Worm (Caenorhabditis elegans) whole organism, young adult: Measurements from ENCODE around the gene K08F8.15.
A peak's percentile ranks its signal among the peaks of the same experiment; 100 is the strongest.

Experiments used
- C06A6.2 ChIP-seq: fragments of 200-800 bp; sonication (Bioruptor generic); conservative IDR thresholded peaks from 2 replicates; pipeline ENCODE4 v1.3.6; 2022; ENCODE audit warnings: missing genetic modification characterization, missing compliant biosample characterization
- F23B12.7 ChIP-seq: sonication (generic microtip); optimal IDR thresholded peaks from 2 replicates; lab custom pipeline; 2017; ENCODE audit warnings: missing genetic modification characterization, mild to moderate bottlenecking, missing compliant biosample characterization, antibody characterized with exemption, moderate library complexity; ENCODE audit not compliant: insufficient read depth
- F39B2.1 ChIP-seq: fragments of 200-800 bp; sonication (Bioruptor generic); IDR thresholded peaks from 2 replicates; pipeline ENCODE4 v1.3.6; 2022; ENCODE audit warnings: missing genetic modification reagents, missing genetic modification characterization, missing compliant biosample characterization
- F57C9.4 ChIP-seq: sonication (generic microtip); optimal IDR thresholded peaks from 2 replicates; lab custom pipeline; 2017; ENCODE audit warnings: mild to moderate bottlenecking, missing genetic modification characterization, missing compliant biosample characterization
- K12H6.12 ChIP-seq: fragments of 200-800 bp; sonication (Bioruptor generic); optimal IDR thresholded peaks from 2 replicates; lab custom pipeline; 2018; ENCODE audit warnings: mild to moderate bottlenecking, missing genetic modification characterization, missing compliant biosample characterization
- Y53G8AR.9 ChIP-seq: fragments of 200-800 bp; sonication (Bioruptor generic); conservative IDR thresholded peaks from 2 replicates; pipeline ENCODE4 v1.3.6; 2022; ENCODE audit warnings: missing genetic modification reagents, missing genetic modification characterization, missing compliant biosample characterization
- Y67H2A.10 ChIP-seq: fragments of 200-800 bp; sonication (Bioruptor generic); conservative IDR thresholded peaks from 2 replicates; pipeline ENCODE4 v1.3.6; 2022; ENCODE audit warnings: missing genetic modification reagents, missing genetic modification characterization, missing compliant biosample characterization
- ZK185.1 ChIP-seq: sonication (generic microtip); optimal IDR thresholded peaks from 2 replicates; lab custom pipeline; 2016; ENCODE audit warnings: mild to moderate bottlenecking, missing genetic modification characterization, missing compliant biosample characterization; ENCODE audit not compliant: poor library complexity, severe bottlenecking
- aptf-2 ChIP-seq: fragments of 200-800 bp; sonication (Bioruptor generic); conservative IDR thresholded peaks from 2 replicates; pipeline ENCODE4 v1.3.6; 2022; ENCODE audit warnings: missing genetic modification reagents, missing genetic modification characterization, missing compliant biosample characterization
- atf-7 ChIP-seq: sonication (generic microtip); optimal IDR thresholded peaks from 2 replicates; lab custom pipeline; 2017; ENCODE audit warnings: mild to moderate bottlenecking, missing genetic modification characterization, missing compliant biosample characterization
- attf-5 ChIP-seq: fragments of 200-800 bp; sonication (Bioruptor generic); optimal IDR thresholded peaks from 2 replicates; lab custom pipeline; 2018; ENCODE audit warnings: mild to moderate bottlenecking, missing genetic modification characterization, missing compliant biosample characterization
- bed-2 ChIP-seq: fragments of 200-800 bp; sonication (Bioruptor generic); IDR thresholded peaks from 2 replicates; pipeline ENCODE4 v1.3.6; 2022; ENCODE audit warnings: missing genetic modification reagents, missing genetic modification characterization, missing compliant biosample characterization
- cebp-2 ChIP-seq: fragments of 200-800 bp; sonication (Bioruptor generic); IDR thresholded peaks from 2 replicates; pipeline ENCODE4 v1.3.6; 2022; ENCODE audit warnings: missing genetic modification characterization, missing compliant biosample characterization
- ceh-27 ChIP-seq: fragments of 200-800 bp; sonication (Bioruptor generic); optimal IDR thresholded peaks from 2 replicates; lab custom pipeline; 2018; ENCODE audit warnings: mild to moderate bottlenecking, missing genetic modification characterization, moderate library complexity, missing compliant biosample characterization
- chd-7 ChIP-seq: sonication (generic microtip); optimal IDR thresholded peaks from 2 replicates; lab custom pipeline; 2016; ENCODE audit warnings: mild to moderate bottlenecking, missing genetic modification characterization, moderate library complexity, missing compliant biosample characterization
- dpl-1 ChIP-seq: fragments of 150-350 bp; optimal IDR thresholded peaks from 2 replicates; lab custom pipeline; 2014; ENCODE audit warnings: missing biosample characterization, missing genetic modification reagents, missing genetic modification characterization
- egl-18 ChIP-seq: fragments of 200-800 bp; sonication (Bioruptor generic); IDR thresholded peaks from 2 replicates; pipeline ENCODE4 v1.3.6; 2022; ENCODE audit warnings: missing genetic modification reagents, missing genetic modification characterization, missing compliant biosample characterization
- egrh-3 ChIP-seq: fragments of 200-800 bp; sonication (Bioruptor generic); IDR thresholded peaks from 2 replicates; pipeline ENCODE4 v1.3.6; 2022; ENCODE audit warnings: missing genetic modification reagents, missing genetic modification characterization, missing compliant biosample characterization
- fkh-3 ChIP-seq: sonication (generic microtip); optimal IDR thresholded peaks from 2 replicates; lab custom pipeline; 2016; ENCODE audit warnings: mild to moderate bottlenecking, missing genetic modification characterization, missing compliant biosample characterization
- hlh-12 ChIP-seq: sonication (generic microtip); optimal IDR thresholded peaks from 2 replicates; lab custom pipeline; 2016; ENCODE audit warnings: missing genetic modification characterization, missing compliant biosample characterization
- hmg-20 ChIP-seq: fragments of 200-800 bp; sonication (Bioruptor generic); IDR thresholded peaks from 2 replicates; pipeline ENCODE4 v1.3.6; 2022; ENCODE audit warnings: missing genetic modification reagents, missing genetic modification characterization, missing compliant biosample characterization
- lin-40 ChIP-seq: sonication (generic microtip); optimal IDR thresholded peaks from 2 replicates; lab custom pipeline; 2016; ENCODE audit warnings: missing genetic modification characterization, mild to moderate bottlenecking, missing compliant biosample characterization, missing genotype, missing genetic modification reagents
- lsy-27 ChIP-seq: sonication (generic microtip); optimal IDR thresholded peaks from 2 replicates; lab custom pipeline; 2017; ENCODE audit warnings: missing genetic modification characterization, mild to moderate bottlenecking, missing compliant biosample characterization, antibody characterized with exemption, missing genotype, borderline replicate concordance; ENCODE audit not compliant: insufficient read depth
- madf-10 ChIP-seq: sonication (generic microtip); optimal IDR thresholded peaks from 2 replicates; lab custom pipeline; 2016; ENCODE audit warnings: mild to moderate bottlenecking, missing genetic modification characterization, missing compliant biosample characterization
- madf-6 ChIP-seq: fragments of 200-800 bp; sonication (Bioruptor generic); IDR thresholded peaks from 2 replicates; pipeline ENCODE4 v1.3.6; 2022; ENCODE audit warnings: missing genetic modification reagents, missing genetic modification characterization, missing compliant biosample characterization
- mel-28 ChIP-seq: sonication (generic microtip); optimal IDR thresholded peaks from 2 replicates; lab custom pipeline; 2016; ENCODE audit warnings: borderline replicate concordance, mild to moderate bottlenecking, missing genetic modification characterization, missing compliant biosample characterization
- nfya-1 ChIP-seq: sonication (generic microtip); optimal IDR thresholded peaks from 2 replicates; lab custom pipeline; 2017; ENCODE audit warnings: antibody characterized with exemption, missing compliant biosample characterization, missing genetic modification characterization, borderline replicate concordance; ENCODE audit not compliant: insufficient read depth
- nfyb-1 ChIP-seq: fragments of 200-800 bp; sonication (Bioruptor generic); IDR thresholded peaks from 2 replicates; pipeline ENCODE4 v1.3.6; 2022; ENCODE audit warnings: missing genetic modification reagents, missing genetic modification characterization, missing compliant biosample characterization
- rcor-1 ChIP-seq: fragments of 200-800 bp; sonication (Bioruptor generic); IDR thresholded peaks from 2 replicates; pipeline ENCODE4 v1.3.6; 2022; ENCODE audit warnings: missing genetic modification reagents, missing genetic modification characterization, missing compliant biosample characterization
- sea-2 ChIP-seq: fragments of 200-800 bp; sonication (Bioruptor generic); IDR thresholded peaks from 2 replicates; pipeline ENCODE4 v1.3.6; 2022; ENCODE audit warnings: missing genetic modification characterization, missing compliant biosample characterization
- somi-1 ChIP-seq: fragments of 200-800 bp; sonication (Bioruptor generic); optimal IDR thresholded peaks from 2 replicates; lab custom pipeline; 2018; ENCODE audit warnings: mild to moderate bottlenecking, missing genetic modification characterization, missing compliant biosample characterization
- zfh-2 ChIP-seq: fragments of 200-800 bp; sonication (Bioruptor generic); conservative IDR thresholded peaks from 2 replicates; pipeline ENCODE4 v1.3.6; 2022; ENCODE audit warnings: missing genetic modification reagents, missing genetic modification characterization, missing compliant biosample characterization
- ztf-18 ChIP-seq: sonication (generic microtip); optimal IDR thresholded peaks from 2 replicates; lab custom pipeline; 2016; ENCODE audit warnings: missing genotype, mild to moderate bottlenecking, missing genetic modification characterization, missing compliant biosample characterization
- ztf-28 ChIP-seq: fragments of 200-800 bp; sonication (Bioruptor generic); IDR thresholded peaks from 2 replicates; pipeline ENCODE4 v1.3.6; 2022; ENCODE audit warnings: missing genetic modification reagents, missing genetic modification characterization, missing compliant biosample characterization

K08F8.15 gene

DNA sequence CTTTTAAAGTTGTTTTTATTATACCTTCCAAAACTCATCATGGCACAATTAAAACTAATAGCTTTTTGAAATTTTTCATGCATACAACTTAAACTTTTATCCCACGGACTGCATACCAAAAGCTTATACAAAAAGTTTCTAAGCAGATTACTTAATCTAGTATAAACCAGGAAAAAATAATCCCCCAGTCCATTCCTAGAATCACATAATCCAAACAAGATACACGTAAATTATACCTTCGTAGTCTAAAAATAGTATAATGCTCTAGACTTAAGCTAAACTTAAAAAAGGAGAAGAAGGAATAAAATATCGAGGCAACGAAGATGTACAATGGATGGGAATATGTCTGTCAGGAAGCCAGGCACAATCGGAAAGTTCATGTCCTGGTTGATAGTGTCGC lies 28.6 kb downstream of the K08F8.15 start:
- TF ChIP-seq ztf-28, result no peak
- TF ChIP-seq F57C9.4 (tag; lab: Kevin White, UChicago), result no peak
- no peak for TF ChIP-seq ceh-27 (GFP tag; lab: Kevin White, UChicago)
- TF ChIP-seq nfya-1, result no peak
- no peak for TF ChIP-seq Y53G8AR.9 (GFP tag; lab: Robert Waterston, UW)
- no peak for TF ChIP-seq nfyb-1 (GFP tag; lab: Robert Waterston, UW)
- no peak for TF ChIP-seq lsy-27 (tag; lab: Kevin White, UChicago)

ce11 chrII:8796391-8796790 lies 29.8 kb downstream of the K08F8.15 start:
- TF ChIP-seq ceh-27 (GFP tag; lab: Kevin White, UChicago), result peak; percentile 79
- 0 out of 2 replicates have a peak, but pooled peaks have one; percentile 17 for TF ChIP-seq hmg-20 (GFP tag; lab: Robert Waterston, UW)
- TF ChIP-seq fkh-3 (tag; lab: Kevin White, UChicago), result no peak
- peak; percentile 8 for TF ChIP-seq madf-10 (tag; lab: Kevin White, UChicago)
- no peak for TF ChIP-seq cebp-2 (GFP tag; lab: Robert Waterston, UW)
- TF ChIP-seq lin-40 (tag; lab: Kevin White, UChicago), result no peak
- TF ChIP-seq F39B2.1 (GFP tag; lab: Robert Waterston, UW), result no peak
- TF ChIP-seq attf-5 (GFP tag; lab: Kevin White, UChicago), result peak; percentile 26
- TF ChIP-seq hlh-12 (tag; lab: Kevin White, UChicago), result no peak
- 0 out of 2 replicates have a peak, but pooled peaks have one; percentile 17 for TF ChIP-seq C06A6.2 (GFP tag; lab: Robert Waterston, UW)
- no peak for TF ChIP-seq madf-6
- TF ChIP-seq mel-28, result no peak
- TF ChIP-seq ZK185.1, result peak; percentile 31
- peak; percentile 94 for TF ChIP-seq K12H6.12 (tag; lab: Kevin White, UChicago)
- TF ChIP-seq chd-7 (tag; lab: Kevin White, UChicago), result peak; percentile 66
- TF ChIP-seq atf-7 (tag; lab: Kevin White, UChicago), result no peak
- no peak for TF ChIP-seq dpl-1
- no peak for TF ChIP-seq Y67H2A.10
- no peak for TF ChIP-seq sea-2 (GFP tag; lab: Robert Waterston, UW)
- TF ChIP-seq ztf-18, result peak; percentile 5
- no peak for TF ChIP-seq bed-2 (GFP tag; lab: Robert Waterston, UW)
- TF ChIP-seq somi-1, result peak; percentile 63
- no peak for TF ChIP-seq rcor-1
- peak; percentile 41; the same call in 1 of the 2 replicates for TF ChIP-seq egrh-3 (GFP tag; lab: Robert Waterston, UW)
- TF ChIP-seq aptf-2 (GFP tag; lab: Robert Waterston, UW), result no peak

DNA sequence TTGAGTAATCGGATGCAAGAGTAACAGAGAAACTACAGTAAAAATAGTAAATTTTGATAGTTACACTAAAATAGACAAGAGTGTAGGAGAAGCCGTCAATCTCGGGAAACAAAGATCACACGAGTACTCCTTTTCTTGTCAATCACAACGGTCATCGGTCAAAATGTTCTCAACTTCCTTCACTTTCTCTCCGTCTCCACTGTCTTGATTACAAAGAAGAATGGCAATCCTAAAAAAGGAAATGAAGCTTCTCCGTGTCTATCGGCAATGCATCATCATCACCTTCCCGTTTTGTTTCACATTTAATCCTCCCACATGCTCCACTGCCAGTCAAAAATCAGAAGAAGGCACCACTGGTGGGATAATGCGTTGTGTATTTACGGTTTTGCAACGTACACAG lies 33.1 kb downstream of the K08F8.15 start:
- 0 out of 2 replicates have a peak, but pooled peaks have one; percentile 31 for TF ChIP-seq cebp-2 (GFP tag; lab: Robert Waterston, UW)
- no peak for TF ChIP-seq F23B12.7 (tag; lab: Kevin White, UChicago)

- TF ChIP-seq egl-18 (GFP tag; lab: Robert Waterston, UW), result no peak
- TF ChIP-seq zfh-2 (GFP tag; lab: Robert Waterston, UW), result 0 out of 2 replicates have a peak, but pooled peaks have one; percentile 17
These were observed 34.2 kb downstream of the K08F8.15 start, which contains the start of gene appg-2 for ce11 chrII:8800830-8801229. appg-2 (plus strand) TSS chrII:8801130.
